Worm (Caenorhabditis elegans) whole organism, young adult: Measurements from ENCODE around the gene F41G4.7.

Source experiments
- B0035.1 ChIP-seq: sonication (generic microtip); optimal IDR thresholded peaks from 2 replicates; lab custom pipeline; 2016; ENCODE audit warnings: missing genetic modification characterization, mild to moderate bottlenecking, missing compliant biosample characterization, missing genotype, missing genetic modification reagents
- F57A8.1 ChIP-seq: fragments of 200-800 bp; sonication (Bioruptor generic); optimal IDR thresholded peaks from 2 replicates; lab custom pipeline; 2018; ENCODE audit warnings: mild to moderate bottlenecking, missing genetic modification characterization, moderate library complexity, missing compliant biosample characterization
- F57C9.4 ChIP-seq: sonication (generic microtip); optimal IDR thresholded peaks from 2 replicates; lab custom pipeline; 2017; ENCODE audit warnings: mild to moderate bottlenecking, missing genetic modification characterization, missing compliant biosample characterization
- K12H6.12 ChIP-seq: fragments of 200-800 bp; sonication (Bioruptor generic); optimal IDR thresholded peaks from 2 replicates; lab custom pipeline; 2018; ENCODE audit warnings: mild to moderate bottlenecking, missing genetic modification characterization, missing compliant biosample characterization
- Y56A3A.18 ChIP-seq: fragments of 200-800 bp; sonication (Bioruptor generic); IDR thresholded peaks from 2 replicates; pipeline ENCODE4 v1.3.6; 2022; ENCODE audit warnings: missing genetic modification reagents, missing genetic modification characterization, missing compliant biosample characterization
- ZK185.1 ChIP-seq: sonication (generic microtip); optimal IDR thresholded peaks from 2 replicates; lab custom pipeline; 2016; ENCODE audit warnings: mild to moderate bottlenecking, missing genetic modification characterization, missing compliant biosample characterization; ENCODE audit not compliant: poor library complexity, severe bottlenecking
- ama-1 ChIP-seq, 3 experiments: fragments of 150-350 bp in 1 of 3; sonication (generic microtip) in 2 of 3; optimal IDR thresholded peaks; 2 replicates each; lab custom pipeline; 2014 to 2018; ENCODE audit warnings: missing biosample characterization in 2 of 3, missing genetic modification characterization in 2 of 3, missing genetic modification reagents in 2 of 3
- atf-7 ChIP-seq: sonication (generic microtip); optimal IDR thresholded peaks from 2 replicates; lab custom pipeline; 2017; ENCODE audit warnings: mild to moderate bottlenecking, missing genetic modification characterization, missing compliant biosample characterization
- attf-5 ChIP-seq: fragments of 200-800 bp; sonication (Bioruptor generic); optimal IDR thresholded peaks from 2 replicates; lab custom pipeline; 2018; ENCODE audit warnings: mild to moderate bottlenecking, missing genetic modification characterization, missing compliant biosample characterization
- bed-2 ChIP-seq: fragments of 200-800 bp; sonication (Bioruptor generic); IDR thresholded peaks from 2 replicates; pipeline ENCODE4 v1.3.6; 2022; ENCODE audit warnings: missing genetic modification reagents, missing genetic modification characterization, missing compliant biosample characterization
- cebp-1 ChIP-seq, 2 experiments: fragments of 200-800 bp in 1 of 2; sonication (Bioruptor generic) in 1 of 2; sonication (generic microtip) in 1 of 2; IDR thresholded peaks in 1 of 2; optimal IDR thresholded peaks in 1 of 2; 2 replicates each; pipeline versions ENCODE4 v1.3.6 to Lab custom; 2017 to 2022; ENCODE audit warnings: missing compliant biosample characterization in 2 of 2, missing genetic modification characterization in 2 of 2, mild to moderate bottlenecking in 1 of 2, missing genetic modification reagents in 1 of 2, moderate library complexity in 1 of 2
- ceh-27 ChIP-seq: fragments of 200-800 bp; sonication (Bioruptor generic); optimal IDR thresholded peaks from 2 replicates; lab custom pipeline; 2018; ENCODE audit warnings: mild to moderate bottlenecking, missing genetic modification characterization, moderate library complexity, missing compliant biosample characterization
- dox-1 ChIP-seq: fragments of 200-800 bp; sonication (Bioruptor generic); IDR thresholded peaks from 2 replicates; pipeline ENCODE4 v1.3.6; 2022; ENCODE audit warnings: missing genetic modification reagents, missing genetic modification characterization, missing compliant biosample characterization
- dpff-1 ChIP-seq: sonication (generic microtip); optimal IDR thresholded peaks from 2 replicates; lab custom pipeline; 2017; ENCODE audit warnings: mild to moderate bottlenecking, missing genetic modification characterization, missing compliant biosample characterization
- dpl-1 ChIP-seq: fragments of 150-350 bp; optimal IDR thresholded peaks from 2 replicates; lab custom pipeline; 2014; ENCODE audit warnings: missing biosample characterization, missing genetic modification reagents, missing genetic modification characterization
- egl-44 ChIP-seq: fragments of 200-800 bp; sonication (Bioruptor generic); IDR thresholded peaks from 2 replicates; pipeline ENCODE4 v1.3.6; 2022; ENCODE audit warnings: missing genetic modification reagents, missing genetic modification characterization, missing compliant biosample characterization
- gei-17 ChIP-seq: fragments of 200-800 bp; sonication (Bioruptor generic); optimal IDR thresholded peaks from 2 replicates; lab custom pipeline; 2018; ENCODE audit warnings: mild to moderate bottlenecking, missing genetic modification characterization, missing compliant biosample characterization
- hmg-1.2 ChIP-seq: fragments of 200-800 bp; sonication (Bioruptor generic); IDR thresholded peaks from 2 replicates; pipeline ENCODE4 v1.3.6; 2022; ENCODE audit warnings: missing genetic modification reagents, missing genetic modification characterization, missing compliant biosample characterization
- let-607 ChIP-seq, 2 experiments: fragments of 200-800 bp in 1 of 2; sonication (Bioruptor generic) in 1 of 2; sonication (generic microtip) in 1 of 2; optimal IDR thresholded peaks; 2 replicates each; lab custom pipeline; 2016 to 2018; ENCODE audit warnings: mild to moderate bottlenecking in 2 of 2, missing compliant biosample characterization in 2 of 2, missing genetic modification characterization in 2 of 2, moderate library complexity in 2 of 2, missing genotype in 1 of 2
- lin-35 ChIP-seq, 3 experiments: fragments of 150-350 bp in 2 of 3; sonication (generic microtip) in 1 of 3; optimal IDR thresholded peaks; 2 replicates each; lab custom pipeline; 2014 to 2018; ENCODE audit warnings: missing biosample characterization in 3 of 3, missing genetic modification characterization in 3 of 3, missing genetic modification reagents in 3 of 3
- lin-40 ChIP-seq: sonication (generic microtip); optimal IDR thresholded peaks from 2 replicates; lab custom pipeline; 2016; ENCODE audit warnings: missing genetic modification characterization, mild to moderate bottlenecking, missing compliant biosample characterization, missing genotype, missing genetic modification reagents
- lin-54 ChIP-seq: fragments of 200-800 bp; sonication (Bioruptor generic); optimal IDR thresholded peaks from 2 replicates; lab custom pipeline; 2018; ENCODE audit warnings: mild to moderate bottlenecking, missing genetic modification characterization, missing compliant biosample characterization
- lir-1 ChIP-seq: fragments of 200-800 bp; sonication (Bioruptor generic); conservative IDR thresholded peaks from 2 replicates; pipeline ENCODE4 v1.3.6; 2022; ENCODE audit warnings: missing genetic modification reagents, missing genetic modification characterization, missing compliant biosample characterization
- nfya-1 ChIP-seq: sonication (generic microtip); optimal IDR thresholded peaks from 2 replicates; lab custom pipeline; 2017; ENCODE audit warnings: antibody characterized with exemption, missing compliant biosample characterization, missing genetic modification characterization, borderline replicate concordance; ENCODE audit not compliant: insufficient read depth
- nfyb-1 ChIP-seq: fragments of 200-800 bp; sonication (Bioruptor generic); IDR thresholded peaks from 2 replicates; pipeline ENCODE4 v1.3.6; 2022; ENCODE audit warnings: missing genetic modification reagents, missing genetic modification characterization, missing compliant biosample characterization
- nhr-27 ChIP-seq: fragments of 200-800 bp; sonication (Bioruptor generic); optimal IDR thresholded peaks from 2 replicates; lab custom pipeline; 2018; ENCODE audit warnings: mild to moderate bottlenecking, missing genetic modification characterization, moderate library complexity, missing compliant biosample characterization
- nhr-80 ChIP-seq: sonication (generic microtip); optimal IDR thresholded peaks from 2 replicates; lab custom pipeline; 2016; ENCODE audit warnings: missing genetic modification characterization, missing compliant biosample characterization
- pha-4 ChIP-seq: fragments of 150-350 bp; sonication (generic microtip); optimal IDR thresholded peaks from 2 replicates; lab custom pipeline; 2014; ENCODE audit warnings: missing biosample characterization, missing genetic modification reagents, missing genetic modification characterization
- rcor-1 ChIP-seq: fragments of 200-800 bp; sonication (Bioruptor generic); IDR thresholded peaks from 2 replicates; pipeline ENCODE4 v1.3.6; 2022; ENCODE audit warnings: missing genetic modification reagents, missing genetic modification characterization, missing compliant biosample characterization
- sea-2 ChIP-seq: fragments of 200-800 bp; sonication (Bioruptor generic); IDR thresholded peaks from 2 replicates; pipeline ENCODE4 v1.3.6; 2022; ENCODE audit warnings: missing genetic modification characterization, missing compliant biosample characterization
- snpc-1.1 ChIP-seq: sonication (generic microtip); optimal IDR thresholded peaks from 2 replicates; lab custom pipeline; 2017; ENCODE audit warnings: missing genetic modification characterization, mild to moderate bottlenecking, missing compliant biosample characterization, antibody characterized with exemption, moderate library complexity, missing genotype, missing genetic modification reagents; ENCODE audit not compliant: insufficient read depth
- snpc-4 ChIP-seq, 5 experiments: fragments of 150-350 bp in 1 of 5; sonication (generic microtip) in 4 of 5; optimal IDR thresholded peaks; 2 replicates each; lab custom pipeline; 2014 to 2018; ENCODE audit warnings: missing genetic modification characterization in 5 of 5, missing biosample characterization in 3 of 5, antibody characterized with exemption in 2 of 5, mild to moderate bottlenecking in 2 of 5, missing compliant biosample characterization in 2 of 5, missing genotype in 2 of 5, moderate library complexity in 2 of 5, missing genetic modification reagents in 1 of 5
- somi-1 ChIP-seq: fragments of 200-800 bp; sonication (Bioruptor generic); optimal IDR thresholded peaks from 2 replicates; lab custom pipeline; 2018; ENCODE audit warnings: mild to moderate bottlenecking, missing genetic modification characterization, missing compliant biosample characterization
- sptf-2 ChIP-seq: fragments of 200-800 bp; sonication (Bioruptor generic); optimal IDR thresholded peaks from 2 replicates; lab custom pipeline; 2018; ENCODE audit warnings: mild to moderate bottlenecking, missing genetic modification characterization, missing compliant biosample characterization
- tbp1 ChIP-seq: fragments of 200-800 bp; sonication (Bioruptor generic); optimal IDR thresholded peaks from 2 replicates; lab custom pipeline; 2018; ENCODE audit warnings: mild to moderate bottlenecking, missing genetic modification characterization, missing compliant biosample characterization
- zfh-2 ChIP-seq: fragments of 200-800 bp; sonication (Bioruptor generic); conservative IDR thresholded peaks from 2 replicates; pipeline ENCODE4 v1.3.6; 2022; ENCODE audit warnings: missing genetic modification reagents, missing genetic modification characterization, missing compliant biosample characterization
- zim-3 ChIP-seq: sonication (generic microtip); optimal IDR thresholded peaks from 2 replicates; lab custom pipeline; 2017; ENCODE audit warnings: mild to moderate bottlenecking, missing genetic modification characterization, moderate library complexity, missing compliant biosample characterization
- ztf-22 ChIP-seq: fragments of 200-800 bp; sonication (Bioruptor generic); optimal IDR thresholded peaks from 2 replicates; lab custom pipeline; 2018; ENCODE audit warnings: mild to moderate bottlenecking, missing genetic modification characterization, moderate library complexity, missing compliant biosample characterization
- ztf-25 ChIP-seq: fragments of 200-800 bp; sonication (Bioruptor generic); IDR thresholded peaks from 2 replicates; pipeline ENCODE4 v1.3.6; 2022; ENCODE audit warnings: missing genetic modification reagents, missing genetic modification characterization, missing compliant biosample characterization

The F41G4.7 gene

ce11 chrX:16803545-16803944 lies 32.7 kb downstream of the F41G4.7 start:
- no peak for TF ChIP-seq somi-1 (GFP tag; lab: Kevin White, UChicago)
- TF ChIP-seq zim-3 (tag; lab: Kevin White, UChicago), result peak; percentile 35
- TF ChIP-seq lin-40, result no peak
- no peak for TF ChIP-seq ztf-22 (GFP tag; lab: Kevin White, UChicago)

ce11 chrX:16799065-16799663 lies 37.0 kb downstream of the F41G4.7 start:
- TF ChIP-seq nfya-1 (tag; lab: Kevin White, UChicago) (no peak), F57C9.4 (no peak), hmg-1.2 (GFP tag; lab: Robert Waterston, UW) (peak; percentile 77; the same call in 1 of the 2 replicates), dpl-1 (no peak), ama-1 (optimal IDR thresholded peaks at IDR 0.05; lab: Kevin White, UChicago) (peak; percentile 58), ama-1 (GFP tag; optimal IDR thresholded peaks at IDR 0.05; lab: Kevin White, UChicago) (no peak), dox-1 (GFP tag; lab: Robert Waterston, UW) (peak; percentile 44; the same call in 1 of the 2 replicates), K12H6.12 (tag; lab: Kevin White, UChicago) (peak; percentile 46), lir-1 (no peak), lin-35 (GFP tag; optimal IDR thresholded peaks at IDR 0.05; lab: Kevin White, UChicago) (peak in 1 of 3 experiments; percentile 13), ztf-25 (GFP tag; lab: Robert Waterston, UW) (no peak), bed-2 (GFP tag; lab: Robert Waterston, UW) (no peak), ceh-27 (peak; percentile 64), Y56A3A.18 (GFP tag; lab: Robert Waterston, UW) (0 out of 2 replicates have a peak, but pooled peaks have one; percentile 4), tbp1 (GFP tag; lab: Kevin White, UChicago) (no peak), sea-2 (GFP tag; lab: Robert Waterston, UW) (no peak), lin-40 (peak; percentile 31), lin-54 (GFP tag; lab: Kevin White, UChicago) (no peak), snpc-4 (GFP tag; optimal IDR thresholded peaks at IDR 0.05; lab: Kevin White, UChicago) (no peak), snpc-4 (tag; optimal IDR thresholded peaks at IDR 0.05; lab: Kevin White, UChicago) (peak in 1 of 4 experiments; percentile 38), rcor-1 (GFP tag; lab: Robert Waterston, UW) (peak; percentile 34; the same call in 1 of the 2 replicates), egl-44 (GFP tag; lab: Robert Waterston, UW) (no peak), gei-17 (GFP tag; lab: Kevin White, UChicago) (no peak), nfyb-1 (peak; percentile 40; the same call in 1 of the 2 replicates), sptf-2 (GFP tag; lab: Kevin White, UChicago) (no peak), cebp-1 (GFP tag; IDR thresholded peaks at IDR 0.05; lab: Robert Waterston, UW) (no peak), cebp-1 (tag; optimal IDR thresholded peaks at IDR 0.05; lab: Kevin White, UChicago) (peak; percentile 56), attf-5 (GFP tag; lab: Kevin White, UChicago) (peak; percentile 19), ZK185.1 (tag; lab: Kevin White, UChicago) (peak; percentile 3), zfh-2 (GFP tag; lab: Robert Waterston, UW) (peak; percentile 76; the same call in 1 of the 2 replicates)
- TF ChIP-seq, all 124 proteins: peak for 15

ce11 chrX:16798621-16799020 lies 37.6 kb downstream of the F41G4.7 start:
- TF ChIP-seq nhr-27 (tag; lab: Kevin White, UChicago), result no peak
- no peak for TF ChIP-seq B0035.1 (tag; lab: Kevin White, UChicago)
- TF ChIP-seq dpff-1 (tag; lab: Kevin White, UChicago), result no peak
- TF ChIP-seq pha-4 (tag; lab: Kevin White, UChicago), result no peak
- no peak for TF ChIP-seq F57A8.1
- TF ChIP-seq let-607 (tag; optimal IDR thresholded peaks at IDR 0.05; lab: Kevin White, UChicago), result peak in 1 of 2 experiments; percentile 28
- peak; percentile 4 for TF ChIP-seq atf-7 (tag; lab: Kevin White, UChicago)
- no peak for TF ChIP-seq snpc-1.1 (tag; lab: Kevin White, UChicago)
- peak; percentile 63 for TF ChIP-seq nhr-80
- TF ChIP-seq ztf-22 (GFP tag; lab: Kevin White, UChicago), result peak; percentile 52
- TF ChIP-seq sea-2 (GFP tag; lab: Robert Waterston, UW), result no peak
